Worm (Caenorhabditis elegans) whole organism, late embryonic: Measurements from ENCODE around the gene angl-1.

ENCODE experiments used
- C08G9.2 ChIP-seq: sonication (generic microtip); optimal IDR thresholded peaks from 2 replicates; lab custom pipeline; 2016; ENCODE audit warnings: mild to moderate bottlenecking, missing genetic modification characterization, moderate library complexity, missing compliant biosample characterization
- ceh-14 ChIP-seq: sonication (generic microtip); optimal IDR thresholded peaks from 2 replicates; lab custom pipeline; 2016; ENCODE audit warnings: missing genotype, missing genetic modification characterization, missing compliant biosample characterization
- pax-1 ChIP-seq: fragments of 150-350 bp; optimal IDR thresholded peaks from 2 replicates; lab custom pipeline; 2014; ENCODE audit warnings: missing biosample characterization, missing genetic modification characterization
- ttx-3 ChIP-seq: sonication (generic microtip); optimal IDR thresholded peaks from 2 replicates; lab custom pipeline; 2016; ENCODE audit warnings: missing genetic modification reagents, missing genetic modification characterization, missing compliant biosample characterization

DNA sequence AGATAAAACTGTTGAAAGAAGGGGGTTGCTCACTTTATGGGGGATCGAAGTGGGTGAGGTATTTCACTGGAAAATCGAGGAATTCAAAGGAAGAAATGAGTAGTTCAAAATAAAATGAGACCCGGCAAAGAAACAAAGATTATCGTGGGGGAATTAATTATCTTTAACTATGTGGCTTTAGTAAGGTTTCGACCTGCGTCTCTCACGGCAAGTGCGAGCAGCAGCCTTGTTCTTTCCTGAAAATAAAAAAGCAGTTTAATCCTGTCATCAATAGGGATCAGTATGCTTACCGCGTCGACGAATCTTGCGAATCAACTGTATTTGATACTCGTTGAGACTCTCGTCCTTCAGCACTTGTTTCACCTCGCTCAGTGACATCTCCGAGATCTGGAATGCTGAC lies 31.0 kb upstream of the angl-1 start, which contains the start of gene srh-271:
- TF ChIP-seq C08G9.2 = no peak
- TF ChIP-seq pax-1 = no peak
- TF ChIP-seq ceh-14 = no peak
- TF ChIP-seq ttx-3 (tag; lab: Kevin White, UChicago) = no peak
